Fruit fly (Drosophila melanogaster): Measurements from ENCODE around the gene Atg4b.

Atg4b gene

DNA sequence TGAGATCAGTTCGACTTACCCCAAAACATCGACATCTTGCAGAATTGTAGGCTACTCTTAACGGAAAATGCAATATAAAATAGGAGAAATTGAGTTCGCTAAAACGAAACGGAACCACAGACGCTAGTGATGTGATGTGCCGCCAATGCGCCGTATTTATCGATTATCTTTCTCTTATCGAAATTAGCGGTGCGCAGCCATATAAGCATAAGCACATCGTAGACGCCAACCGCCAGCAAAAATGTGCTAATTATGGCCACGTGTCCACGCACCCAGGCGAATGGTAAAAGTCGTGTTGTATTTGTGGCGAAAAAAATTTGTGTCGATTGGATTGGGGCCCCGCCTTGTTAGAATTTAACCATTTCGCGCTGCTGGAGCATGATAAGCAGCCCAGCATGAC is 23.7 kb downstream of the Atg4b start, which contains the start of the genes Fkbp39 and Cyfip (continued):
- TF ChIP-seq vnd (GFP tag; IDR thresholded peaks at IDR 0.05; ENCODE audit: partially characterized antibody) (peak; percentile 44; the same call in 1 of the 3 replicates), Fer1 (GFP tag; optimal IDR thresholded peaks at IDR 0.05) (peak; percentile 69), CG1647 (GFP tag; optimal IDR thresholded peaks at IDR 0.05) (peak; percentile 29), Oli (tag; optimal IDR thresholded peaks at IDR 0.05) (no peak), CG11560 (tag; IDR thresholded peaks at IDR 0.05) (peak; percentile 74; the same call in 2 of the 3 replicates), chm (GFP tag; IDR thresholded peaks at IDR 0.05) (no peak), CG10959 (GFP tag; IDR thresholded peaks at IDR 0.05) (no peak), CG30020 (tag; optimal IDR thresholded peaks at IDR 0.05) (peak; percentile 40), CG5953 (GFP tag; IDR thresholded peaks at IDR 0.05) (no peak), CG14667 (GFP tag; IDR thresholded peaks at IDR 0.05) (no peak), Gsc (GFP tag; IDR thresholded peaks at IDR 0.05) (no peak), sug (tag; optimal IDR thresholded peaks at IDR 0.05) (peak; percentile 64), ttk (GFP tag; IDR thresholded peaks at IDR 0.05) (no peak), CG10654 (GFP tag; optimal IDR thresholded peaks at IDR 0.05) (peak; percentile 10), CG18011 (GFP tag; optimal IDR thresholded peaks at IDR 0.05) (peak; percentile 47), br (optimal IDR thresholded peaks at IDR 0.05) (no peak), lilli (GFP tag; optimal IDR thresholded peaks at IDR 0.05) (peak; percentile 74), Blimp-1 (GFP tag; optimal IDR thresholded peaks at IDR 0.05) (no peak), Sin3A (optimal IDR thresholded peaks at IDR 0.05) (peak; percentile 84), CG6765 (GFP tag; optimal IDR thresholded peaks at IDR 0.05) (no peak), CG13296 (GFP tag; optimal IDR thresholded peaks at IDR 0.05) (peak; percentile 2), Oaz (GFP tag; IDR thresholded peaks at IDR 0.05) (no peak), NC2α (GFP tag; optimal IDR thresholded peaks at IDR 0.05) (no peak), Atf6 (GFP tag; IDR thresholded peaks at IDR 0.05) (peak; percentile 34; the same call in 1 of the 2 replicates), CG3407 (GFP tag; optimal IDR thresholded peaks at IDR 0.05) (no peak), CG7839 (tag; optimal IDR thresholded peaks at IDR 0.05) (no peak), CG14050 (GFP tag; IDR thresholded peaks at IDR 0.05) (no peak), danr (GFP tag; IDR thresholded peaks at IDR 0.05) (no peak), onecut (GFP tag; IDR thresholded peaks at IDR 0.05) (peak; percentile 46), E2f1 (GFP tag; IDR thresholded peaks at IDR 0.05) (no peak; the same call in 1 of the 2 replicates), lab (GFP tag; optimal IDR thresholded peaks at IDR 0.05) (no peak), chn (GFP tag; optimal IDR thresholded peaks at IDR 0.05) (peak; percentile 8), B-H2 (GFP tag; optimal IDR thresholded peaks at IDR 0.05) (peak; percentile 77), Rx (GFP tag; IDR thresholded peaks at IDR 0.05) (no peak), ranshi (GFP tag; IDR thresholded peaks at IDR 0.05) (no peak; the same call in 1 of the 2 replicates), CG4730 (GFP tag; IDR thresholded peaks at IDR 0.05) (no peak), CG7271 (tag; optimal IDR thresholded peaks at IDR 0.05) (no peak), bcd (GFP tag; optimal IDR thresholded peaks at IDR 0.05) (no peak), CG34422 (GFP tag; IDR thresholded peaks at IDR 0.05) (peak; percentile 94), CG17186 (GFP tag; optimal IDR thresholded peaks at IDR 0.05) (peak; percentile 98), pan (optimal IDR thresholded peaks at IDR 0.05) (no peak), pan (GFP tag; optimal IDR thresholded peaks at IDR 0.05 in 1 of 2, IDR thresholded peaks at IDR 0.05 in 1 of 2) (peak in 1 of 2 experiments; percentile 54), bsh (GFP tag; optimal IDR thresholded peaks at IDR 0.05) (peak in 1 of 2 experiments; percentile 16), CG17385 (GFP tag; optimal IDR thresholded peaks at IDR 0.05) (no peak), jing (GFP tag; optimal IDR thresholded peaks at IDR 0.05) (no peak), CG10366 (GFP tag; IDR thresholded peaks at IDR 0.05) (peak; percentile 34), da (GFP tag; optimal IDR thresholded peaks at IDR 0.05) (peak; percentile 51), Sry-β (GFP tag; optimal IDR thresholded peaks at IDR 0.05) (no peak), H15 (GFP tag; IDR thresholded peaks at IDR 0.05) (no peak), gsb-n (tag; optimal IDR thresholded peaks at IDR 0.05) (no peak), aop (GFP tag; IDR thresholded peaks at IDR 0.05) (no peak), ara (GFP tag; IDR thresholded peaks at IDR 0.05) (no peak), ro (GFP tag; IDR thresholded peaks at IDR 0.05) (no peak)
